Worm (Caenorhabditis elegans) whole organism, midembryonic: ENCODE results near the gene skr-15.

ENCODE experiments used
- flt-1 ChIP-seq: fragments of 200-800 bp; sonication (Bioruptor generic); IDR thresholded peaks from 2 replicates; pipeline ENCODE4 v1.3.6; 2022; ENCODE audit warnings: missing genetic modification characterization, missing compliant biosample characterization
- klf-2 ChIP-seq: fragments of 200-800 bp; sonication (Bioruptor generic); conservative IDR thresholded peaks from 2 replicates; pipeline ENCODE4 v1.3.6; 2022; ENCODE audit warnings: missing genetic modification reagents, missing genetic modification characterization, missing compliant biosample characterization

ce11 chrII:3805518-3805917, 18.4 kb upstream of the skr-15 start:
- no peak for TF ChIP-seq flt-1 (GFP tag; lab: Robert Waterston, UW)
- TF ChIP-seq klf-2 (GFP tag; lab: Robert Waterston, UW) = no peak
